Fruit fly (Drosophila melanogaster): ENCODE data around the gene Gbeta5.

Gbeta5 gene

DNA sequence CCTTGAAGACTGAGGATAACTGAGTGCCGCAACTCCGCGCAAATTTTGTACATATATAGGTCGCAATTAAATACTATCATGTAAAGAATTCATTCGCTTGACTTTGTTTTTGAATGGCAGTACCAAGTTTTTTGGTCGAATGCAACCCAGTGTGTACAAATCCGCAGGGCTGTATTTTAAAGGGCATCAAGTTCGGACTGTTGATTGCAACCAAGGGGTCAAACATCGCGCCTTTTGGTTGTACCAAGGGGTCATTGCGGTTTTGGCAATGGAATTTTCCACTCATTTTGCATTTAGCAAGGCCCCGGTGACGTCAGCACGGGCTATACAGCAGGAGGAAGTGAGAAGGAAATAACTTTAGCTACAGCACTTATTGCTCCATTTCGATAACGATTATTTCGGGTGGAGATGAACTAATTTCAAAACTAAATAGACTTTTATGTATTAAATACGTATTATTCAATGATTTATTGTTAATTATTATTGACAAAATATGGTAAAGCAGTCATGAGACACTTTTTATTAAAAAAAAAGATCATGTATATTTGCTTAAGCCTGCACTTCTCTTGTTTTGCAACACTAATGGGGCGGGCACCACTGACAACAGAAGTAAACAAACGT, 20.3 kb downstream of the Gbeta5 start, which contains the start of gene CG10958:
CG10958 (plus strand) TSS at position 593 of the 621 bp plus-strand sequence.
- peak; percentile 50 for TF ChIP-seq pad (GFP tag; optimal IDR thresholded peaks at IDR 0.05)
- TF ChIP-seq cnc (optimal IDR thresholded peaks at IDR 0.05) = no peak
- peak; percentile 80 for TF ChIP-seq CG14711 (tag; optimal IDR thresholded peaks at IDR 0.05)
- TF ChIP-seq CG7045 (GFP tag; optimal IDR thresholded peaks at IDR 0.05) = no peak
- peak; percentile 40 for TF ChIP-seq CG12768 (GFP tag; optimal IDR thresholded peaks at IDR 0.05)
- TF ChIP-seq ovo (GFP tag; optimal IDR thresholded peaks at IDR 0.05) = peak; percentile 42
- peak; percentile 77 for TF ChIP-seq Mnt (GFP tag; optimal IDR thresholded peaks at IDR 0.05)
- TF ChIP-seq kay (GFP tag; ENCODE audit: borderline replicate concordance) = no peak
- peak; percentile 62 for TF ChIP-seq Crg-1 (GFP tag; optimal IDR thresholded peaks at IDR 0.05)
- TF ChIP-seq CG33017 (tag; optimal IDR thresholded peaks at IDR 0.05) = peak; percentile 45
- peak; percentile 18 for TF ChIP-seq toe (GFP tag; optimal IDR thresholded peaks at IDR 0.05)
- peak; percentile 82 for TF ChIP-seq CG7101 (tag; optimal IDR thresholded peaks at IDR 0.05)
- TF ChIP-seq cic (GFP tag; optimal IDR thresholded peaks at IDR 0.05) = no peak
- no peak for TF ChIP-seq CG5204 (GFP tag; optimal IDR thresholded peaks at IDR 0.05)
- TF ChIP-seq CG11617 (GFP tag; optimal IDR thresholded peaks at IDR 0.05) = peak; percentile 74
- TF ChIP-seq Clk (GFP tag; optimal IDR thresholded peaks at IDR 0.05) = no peak
- peak; percentile 82 for TF ChIP-seq bab1 (GFP tag; optimal IDR thresholded peaks at IDR 0.05)
- no peak for TF ChIP-seq Hr96 (GFP tag; optimal IDR thresholded peaks at IDR 0.05)
- peak; percentile 83 for TF ChIP-seq tj (GFP tag; optimal IDR thresholded peaks at IDR 0.05)
- TF ChIP-seq CG1620 (GFP tag; optimal IDR thresholded peaks at IDR 0.05) = peak; percentile 59

DNA sequence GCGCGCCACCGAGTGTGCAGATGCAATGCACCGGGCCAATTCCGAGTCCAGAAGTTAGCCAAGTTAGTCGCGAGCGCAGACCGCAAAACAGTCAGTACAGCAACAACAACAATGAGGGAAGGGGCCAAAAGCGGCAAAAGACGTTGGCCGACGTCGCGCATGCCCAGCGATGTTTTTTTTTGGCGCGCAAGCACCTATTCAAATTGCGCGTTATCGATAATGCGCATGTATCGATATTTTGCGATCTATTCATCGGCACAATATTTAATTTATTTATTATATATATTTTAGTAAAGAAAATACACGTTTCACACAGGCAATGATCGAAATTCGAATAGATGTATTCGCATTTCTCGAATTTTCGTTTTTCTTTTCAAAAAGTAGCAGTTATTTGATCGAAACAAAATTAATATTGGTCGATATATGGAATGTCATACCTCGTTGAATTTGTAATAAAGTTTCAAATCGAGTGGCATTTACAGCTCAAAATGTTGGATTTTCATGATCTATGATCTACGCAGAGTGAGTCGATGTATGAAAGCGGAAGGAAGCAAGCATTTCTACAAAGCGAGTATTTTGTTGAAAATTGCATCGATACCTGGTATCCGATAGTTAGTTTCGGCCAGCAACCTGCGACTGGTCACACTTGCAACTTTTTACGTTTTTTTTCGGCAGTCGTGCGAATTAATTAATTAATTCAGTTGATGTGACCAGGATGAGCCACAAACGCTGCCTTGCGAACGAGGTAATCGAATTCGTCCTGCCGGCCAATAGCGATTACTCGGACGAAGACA, 22.7 kb downstream of the Gbeta5 start, which contains the start of gene CG2116:
CG2116 (plus strand) TSS at position 609 of the 794 bp plus-strand sequence.
- TF ChIP-seq CG7101 (tag; optimal IDR thresholded peaks at IDR 0.05) (peak; percentile 7), ovo (GFP tag; optimal IDR thresholded peaks at IDR 0.05) (no peak), toe (GFP tag; optimal IDR thresholded peaks at IDR 0.05) (peak; percentile 8), pad (GFP tag; optimal IDR thresholded peaks at IDR 0.05) (peak; percentile 25), Mnt (GFP tag; optimal IDR thresholded peaks at IDR 0.05) (peak; percentile 47), CG7045 (GFP tag; optimal IDR thresholded peaks at IDR 0.05) (no peak), CG1620 (GFP tag; optimal IDR thresholded peaks at IDR 0.05) (peak; percentile 24), bab1 (GFP tag; optimal IDR thresholded peaks at IDR 0.05) (peak; percentile 14), Clk (GFP tag; optimal IDR thresholded peaks at IDR 0.05) (no peak)

DNA sequence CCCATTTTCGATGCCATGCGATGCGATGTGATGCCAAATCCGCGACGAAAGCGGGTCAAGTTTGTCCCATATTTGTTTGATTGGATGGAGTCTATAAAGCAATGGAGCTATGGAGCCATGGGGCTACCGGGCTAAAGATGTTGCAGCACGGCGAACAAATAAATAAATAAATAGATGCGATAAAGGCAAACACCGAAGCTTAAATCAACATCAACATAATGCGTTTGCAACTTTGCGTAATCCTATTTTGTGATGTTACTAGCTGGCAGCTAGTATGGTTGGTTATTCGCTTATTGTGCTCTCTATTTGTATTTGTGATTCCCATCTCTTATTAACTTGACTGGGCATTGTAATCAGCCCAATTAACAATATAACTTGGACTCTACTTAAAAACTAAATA, 23.9 kb downstream of the Gbeta5 start:
- no peak for TF ChIP-seq CG14711 (tag; optimal IDR thresholded peaks at IDR 0.05)
- no peak for TF ChIP-seq Mnt (GFP tag; optimal IDR thresholded peaks at IDR 0.05)
- no peak for TF ChIP-seq kay (GFP tag; ENCODE audit: borderline replicate concordance)
- no peak for TF ChIP-seq CG33017 (tag; optimal IDR thresholded peaks at IDR 0.05)
- TF ChIP-seq CG1620 (GFP tag; optimal IDR thresholded peaks at IDR 0.05) = no peak
- no peak for TF ChIP-seq ovo (GFP tag; optimal IDR thresholded peaks at IDR 0.05)
- TF ChIP-seq cnc (optimal IDR thresholded peaks at IDR 0.05) = no peak
- TF ChIP-seq pad (GFP tag; optimal IDR thresholded peaks at IDR 0.05) = no peak
- no peak for TF ChIP-seq CG7045 (GFP tag; optimal IDR thresholded peaks at IDR 0.05)

DNA sequence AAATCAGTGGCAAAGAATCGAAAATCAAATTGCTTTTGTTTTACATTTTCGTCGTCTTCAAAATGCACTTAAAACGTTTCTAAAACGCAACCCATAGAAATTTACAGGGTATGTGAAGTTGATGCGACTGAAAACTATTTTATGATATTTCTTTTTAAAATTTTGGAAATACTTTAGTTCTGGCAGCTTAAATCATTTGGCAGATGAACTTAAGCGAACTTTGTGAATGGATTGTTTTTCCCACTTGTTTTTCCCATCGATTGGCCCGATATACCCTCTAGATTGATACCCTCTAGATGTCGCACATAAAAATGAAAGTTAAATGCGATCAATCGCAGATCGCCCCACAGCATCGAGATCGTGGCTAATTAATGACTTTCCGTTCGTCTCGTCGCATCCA, 25.9 kb downstream of the Gbeta5 start:
- no peak for TF ChIP-seq ovo (GFP tag; optimal IDR thresholded peaks at IDR 0.05)
- no peak for TF ChIP-seq pad (GFP tag; optimal IDR thresholded peaks at IDR 0.05)
- no peak for TF ChIP-seq CG11617 (GFP tag; optimal IDR thresholded peaks at IDR 0.05)
- no peak for TF ChIP-seq CG12768 (GFP tag; optimal IDR thresholded peaks at IDR 0.05)
- no peak for TF ChIP-seq cic (GFP tag; optimal IDR thresholded peaks at IDR 0.05)
- TF ChIP-seq tj (GFP tag; optimal IDR thresholded peaks at IDR 0.05) = no peak
- no peak for TF ChIP-seq CG7101 (tag; optimal IDR thresholded peaks at IDR 0.05)
- no peak for TF ChIP-seq Clk (GFP tag; optimal IDR thresholded peaks at IDR 0.05)
- no peak for TF ChIP-seq toe (GFP tag; optimal IDR thresholded peaks at IDR 0.05)

DNA sequence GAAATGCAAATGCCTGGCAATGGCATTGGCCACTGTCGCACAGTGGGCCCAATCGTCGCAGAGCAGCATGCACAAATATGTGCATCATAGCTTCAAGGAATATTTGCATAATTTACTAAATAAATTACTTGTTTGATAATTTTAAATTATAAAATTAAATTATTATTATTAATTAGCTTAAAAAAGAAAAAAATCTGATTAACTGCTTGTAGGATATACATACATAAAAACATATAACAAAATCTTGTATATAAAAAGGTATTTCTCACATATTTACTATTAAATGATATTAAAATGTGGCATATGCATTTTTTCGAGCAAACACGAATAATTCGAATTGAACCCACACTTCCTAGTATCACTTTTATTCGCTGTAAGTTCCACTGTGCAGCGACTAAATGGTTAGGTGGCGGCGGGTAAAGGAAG, 26.8 kb downstream of the Gbeta5 start:
- TF ChIP-seq CG7101 (tag; optimal IDR thresholded peaks at IDR 0.05) = no peak
- no peak for TF ChIP-seq CG14711 (tag; optimal IDR thresholded peaks at IDR 0.05)
- no peak for TF ChIP-seq tj (GFP tag; optimal IDR thresholded peaks at IDR 0.05)

DNA sequence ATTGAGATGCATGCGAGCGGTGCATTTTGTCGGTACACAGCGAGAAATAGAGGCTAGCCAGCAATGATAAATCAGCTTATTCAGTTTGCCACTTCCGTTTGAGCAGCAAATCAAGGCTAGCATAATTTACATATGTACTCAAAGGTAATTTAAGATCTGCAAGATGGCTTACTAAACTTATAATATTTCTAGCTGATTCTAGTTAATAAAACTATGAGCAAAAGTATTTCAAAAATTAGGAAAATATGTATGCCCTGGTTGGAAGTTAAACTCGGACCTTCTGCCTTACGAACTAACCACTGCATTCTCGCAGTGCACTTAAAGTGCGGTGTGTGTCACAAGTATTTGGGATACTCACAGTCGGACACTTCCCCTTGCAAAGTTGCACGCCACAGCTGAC, 29.2 kb downstream of the Gbeta5 start:
- TF ChIP-seq CG14711 (tag; optimal IDR thresholded peaks at IDR 0.05) = no peak
- TF ChIP-seq CG33017 (tag; optimal IDR thresholded peaks at IDR 0.05) = no peak
- no peak for TF ChIP-seq Clk (GFP tag; optimal IDR thresholded peaks at IDR 0.05)
- no peak for TF ChIP-seq Hr96 (GFP tag; optimal IDR thresholded peaks at IDR 0.05)
- no peak for TF ChIP-seq cic (GFP tag; optimal IDR thresholded peaks at IDR 0.05)
- no peak for TF ChIP-seq toe (GFP tag; optimal IDR thresholded peaks at IDR 0.05)
- no peak for TF ChIP-seq CG11617 (GFP tag; optimal IDR thresholded peaks at IDR 0.05)
- no peak for TF ChIP-seq CG7045 (GFP tag; optimal IDR thresholded peaks at IDR 0.05)
- no peak for TF ChIP-seq kay (GFP tag; ENCODE audit: borderline replicate concordance)
- no peak for TF ChIP-seq cnc (optimal IDR thresholded peaks at IDR 0.05)
- no peak for TF ChIP-seq CG1620 (GFP tag; optimal IDR thresholded peaks at IDR 0.05)
- no peak for TF ChIP-seq tj (GFP tag; optimal IDR thresholded peaks at IDR 0.05)
- no peak for TF ChIP-seq Crg-1 (GFP tag; optimal IDR thresholded peaks at IDR 0.05)
- no peak for TF ChIP-seq bab1 (GFP tag; optimal IDR thresholded peaks at IDR 0.05)
